Worm (Caenorhabditis elegans) whole organism, young adult: ENCODE data around the gene F46G10.1.
A peak's percentile ranks its signal among the peaks of the same experiment; 100 is the strongest.

Source experiments
- B0261.1 ChIP-seq: sonication (generic microtip); optimal IDR thresholded peaks from 2 replicates; lab custom pipeline; 2016; ENCODE audit warnings: mild to moderate bottlenecking, missing genetic modification characterization, moderate library complexity, missing compliant biosample characterization
- C06A6.2 ChIP-seq: fragments of 200-800 bp; sonication (Bioruptor generic); conservative IDR thresholded peaks from 2 replicates; pipeline ENCODE4 v1.3.6; 2022; ENCODE audit warnings: missing genetic modification characterization, missing compliant biosample characterization
- F52B5.7 ChIP-seq: sonication (generic microtip); optimal IDR thresholded peaks from 2 replicates; lab custom pipeline; 2016; ENCODE audit warnings: mild to moderate bottlenecking, missing genetic modification characterization, missing compliant biosample characterization
- F55B11.4 ChIP-seq: sonication (generic microtip); optimal IDR thresholded peaks from 2 replicates; lab custom pipeline; 2016; ENCODE audit warnings: missing compliant biosample characterization, missing genetic modification characterization, borderline replicate concordance; ENCODE audit not compliant: insufficient read depth
- K11D2.4 ChIP-seq: fragments of 200-800 bp; sonication (Bioruptor generic); IDR thresholded peaks from 2 replicates; pipeline ENCODE4 v1.3.6; 2022; ENCODE audit warnings: missing genetic modification reagents, missing genetic modification characterization, missing compliant biosample characterization
- K12H6.12 ChIP-seq: fragments of 200-800 bp; sonication (Bioruptor generic); optimal IDR thresholded peaks from 2 replicates; lab custom pipeline; 2018; ENCODE audit warnings: mild to moderate bottlenecking, missing genetic modification characterization, missing compliant biosample characterization
- T26A5.8 ChIP-seq: sonication (generic microtip); optimal IDR thresholded peaks from 2 replicates; lab custom pipeline; 2016; ENCODE audit warnings: missing genetic modification characterization, missing compliant biosample characterization
- Y53G8AR.9 ChIP-seq: fragments of 200-800 bp; sonication (Bioruptor generic); conservative IDR thresholded peaks from 2 replicates; pipeline ENCODE4 v1.3.6; 2022; ENCODE audit warnings: missing genetic modification reagents, missing genetic modification characterization, missing compliant biosample characterization
- Y67H2A.10 ChIP-seq: fragments of 200-800 bp; sonication (Bioruptor generic); conservative IDR thresholded peaks from 2 replicates; pipeline ENCODE4 v1.3.6; 2022; ENCODE audit warnings: missing genetic modification reagents, missing genetic modification characterization, missing compliant biosample characterization
- Y79H2A.3 ChIP-seq: fragments of 200-800 bp; sonication (Bioruptor generic); conservative IDR thresholded peaks from 2 replicates; pipeline ENCODE4 v1.3.6; 2022; ENCODE audit warnings: missing genetic modification reagents, missing genetic modification characterization, missing compliant biosample characterization
- Y95B8A.8 ChIP-seq: fragments of 200-800 bp; sonication (Bioruptor generic); IDR thresholded peaks from 2 replicates; pipeline ENCODE4 v1.3.6; 2022; ENCODE audit warnings: missing genetic modification reagents, missing genetic modification characterization, missing compliant biosample characterization
- atf-7 ChIP-seq: sonication (generic microtip); optimal IDR thresholded peaks from 2 replicates; lab custom pipeline; 2017; ENCODE audit warnings: mild to moderate bottlenecking, missing genetic modification characterization, missing compliant biosample characterization
- attf-6 ChIP-seq: fragments of 200-800 bp; sonication (Bioruptor generic); IDR thresholded peaks from 2 replicates; pipeline ENCODE4 v1.3.6; 2022; ENCODE audit warnings: missing genetic modification reagents, missing genetic modification characterization, missing compliant biosample characterization
- ccch-3 ChIP-seq: fragments of 200-800 bp; sonication (Bioruptor generic); optimal IDR thresholded peaks from 2 replicates; lab custom pipeline; 2018; ENCODE audit warnings: mild to moderate bottlenecking, missing genetic modification characterization, missing compliant biosample characterization
- ceh-100 ChIP-seq: fragments of 200-800 bp; sonication (Bioruptor generic); IDR thresholded peaks from 2 replicates; pipeline ENCODE4 v1.3.6; 2022; ENCODE audit warnings: missing genetic modification reagents, missing genetic modification characterization, missing compliant biosample characterization
- ceh-79 ChIP-seq: sonication (generic microtip); optimal IDR thresholded peaks from 2 replicates; lab custom pipeline; 2017; ENCODE audit warnings: mild to moderate bottlenecking, missing genetic modification characterization, missing compliant biosample characterization
- ceh-91 ChIP-seq: fragments of 200-800 bp; sonication (Bioruptor generic); IDR thresholded peaks from 2 replicates; pipeline ENCODE4 v1.3.6; 2022; ENCODE audit warnings: missing genetic modification reagents, missing genetic modification characterization, missing compliant biosample characterization
- die-1 ChIP-seq: sonication (generic microtip); optimal IDR thresholded peaks from 2 replicates; lab custom pipeline; 2016; ENCODE audit warnings: missing genotype, mild to moderate bottlenecking, missing genetic modification characterization, missing compliant biosample characterization
- dpff-1 ChIP-seq: sonication (generic microtip); optimal IDR thresholded peaks from 2 replicates; lab custom pipeline; 2017; ENCODE audit warnings: mild to moderate bottlenecking, missing genetic modification characterization, missing compliant biosample characterization
- efl-1 ChIP-seq: fragments of 150-350 bp; optimal IDR thresholded peaks from 2 replicates; lab custom pipeline; 2014; ENCODE audit warnings: missing biosample characterization, missing genetic modification reagents, missing genetic modification characterization
- egl-44 ChIP-seq: fragments of 200-800 bp; sonication (Bioruptor generic); IDR thresholded peaks from 2 replicates; pipeline ENCODE4 v1.3.6; 2022; ENCODE audit warnings: missing genetic modification reagents, missing genetic modification characterization, missing compliant biosample characterization
- egrh-3 ChIP-seq: fragments of 200-800 bp; sonication (Bioruptor generic); IDR thresholded peaks from 2 replicates; pipeline ENCODE4 v1.3.6; 2022; ENCODE audit warnings: missing genetic modification reagents, missing genetic modification characterization, missing compliant biosample characterization
- ekl-4 ChIP-seq: fragments of 200-800 bp; sonication (Bioruptor generic); IDR thresholded peaks from 2 replicates; pipeline ENCODE4 v1.3.6; 2022; ENCODE audit warnings: missing genetic modification reagents, missing genetic modification characterization, missing compliant biosample characterization
- ets-4 ChIP-seq: fragments of 200-800 bp; sonication (Bioruptor generic); optimal IDR thresholded peaks from 2 replicates; lab custom pipeline; 2018; ENCODE audit warnings: mild to moderate bottlenecking, missing genetic modification characterization, missing compliant biosample characterization
- fkh-3 ChIP-seq: sonication (generic microtip); optimal IDR thresholded peaks from 2 replicates; lab custom pipeline; 2016; ENCODE audit warnings: mild to moderate bottlenecking, missing genetic modification characterization, missing compliant biosample characterization
- hlh-26 ChIP-seq: fragments of 200-800 bp; sonication (Bioruptor generic); conservative IDR thresholded peaks from 2 replicates; pipeline ENCODE4 v1.3.6; 2022; ENCODE audit warnings: missing genetic modification reagents, missing genetic modification characterization, missing compliant biosample characterization
- hmg-1.2 ChIP-seq: fragments of 200-800 bp; sonication (Bioruptor generic); IDR thresholded peaks from 2 replicates; pipeline ENCODE4 v1.3.6; 2022; ENCODE audit warnings: missing genetic modification reagents, missing genetic modification characterization, missing compliant biosample characterization
- hmg-20 ChIP-seq: fragments of 200-800 bp; sonication (Bioruptor generic); IDR thresholded peaks from 2 replicates; pipeline ENCODE4 v1.3.6; 2022; ENCODE audit warnings: missing genetic modification reagents, missing genetic modification characterization, missing compliant biosample characterization
- let-607 ChIP-seq, 2 experiments: fragments of 200-800 bp in 1 of 2; sonication (Bioruptor generic) in 1 of 2; sonication (generic microtip) in 1 of 2; optimal IDR thresholded peaks; 2 replicates each; lab custom pipeline; 2016 to 2018; ENCODE audit warnings: mild to moderate bottlenecking in 2 of 2, missing compliant biosample characterization in 2 of 2, missing genetic modification characterization in 2 of 2, moderate library complexity in 2 of 2, missing genotype in 1 of 2
- lin-54 ChIP-seq: fragments of 200-800 bp; sonication (Bioruptor generic); optimal IDR thresholded peaks from 2 replicates; lab custom pipeline; 2018; ENCODE audit warnings: mild to moderate bottlenecking, missing genetic modification characterization, missing compliant biosample characterization
- lir-1 ChIP-seq: fragments of 200-800 bp; sonication (Bioruptor generic); conservative IDR thresholded peaks from 2 replicates; pipeline ENCODE4 v1.3.6; 2022; ENCODE audit warnings: missing genetic modification reagents, missing genetic modification characterization, missing compliant biosample characterization
- lsy-27 ChIP-seq: sonication (generic microtip); optimal IDR thresholded peaks from 2 replicates; lab custom pipeline; 2017; ENCODE audit warnings: missing genetic modification characterization, mild to moderate bottlenecking, missing compliant biosample characterization, antibody characterized with exemption, missing genotype, borderline replicate concordance; ENCODE audit not compliant: insufficient read depth
- madf-6 ChIP-seq: fragments of 200-800 bp; sonication (Bioruptor generic); IDR thresholded peaks from 2 replicates; pipeline ENCODE4 v1.3.6; 2022; ENCODE audit warnings: missing genetic modification reagents, missing genetic modification characterization, missing compliant biosample characterization
- mcd-1 ChIP-seq: fragments of 200-800 bp; sonication (Bioruptor generic); IDR thresholded peaks from 2 replicates; pipeline ENCODE4 v1.3.6; 2022; ENCODE audit warnings: missing genetic modification reagents, missing genetic modification characterization, missing compliant biosample characterization
- mel-28 ChIP-seq: sonication (generic microtip); optimal IDR thresholded peaks from 2 replicates; lab custom pipeline; 2016; ENCODE audit warnings: borderline replicate concordance, mild to moderate bottlenecking, missing genetic modification characterization, missing compliant biosample characterization
- mes-4 ChIP-seq: sonication (generic microtip); optimal IDR thresholded peaks from 2 replicates; lab custom pipeline; 2016; ENCODE audit warnings: missing genotype, missing genetic modification characterization, missing compliant biosample characterization
- mxl-1 ChIP-seq: sonication (generic microtip); optimal IDR thresholded peaks from 2 replicates; lab custom pipeline; 2016; ENCODE audit warnings: missing genetic modification characterization, missing compliant biosample characterization
- pbrm-1 ChIP-seq: fragments of 200-800 bp; sonication (Bioruptor generic); IDR thresholded peaks from 2 replicates; pipeline ENCODE4 v1.3.6; 2022; ENCODE audit warnings: missing genetic modification reagents, missing genetic modification characterization, missing compliant biosample characterization
- pha-4 ChIP-seq: fragments of 150-350 bp; sonication (generic microtip); optimal IDR thresholded peaks from 2 replicates; lab custom pipeline; 2014; ENCODE audit warnings: missing biosample characterization, missing genetic modification reagents, missing genetic modification characterization
- rcor-1 ChIP-seq: fragments of 200-800 bp; sonication (Bioruptor generic); IDR thresholded peaks from 2 replicates; pipeline ENCODE4 v1.3.6; 2022; ENCODE audit warnings: missing genetic modification reagents, missing genetic modification characterization, missing compliant biosample characterization
- repo-1 ChIP-seq: sonication (generic microtip); optimal IDR thresholded peaks from 2 replicates; lab custom pipeline; 2017; ENCODE audit warnings: mild to moderate bottlenecking, missing genetic modification characterization, missing compliant biosample characterization
- sdz-38 ChIP-seq: sonication (generic microtip); optimal IDR thresholded peaks from 2 replicates; lab custom pipeline; 2016; ENCODE audit warnings: missing genotype, missing genetic modification characterization, missing compliant biosample characterization
- snpc-1.3 ChIP-seq: sonication (generic microtip); optimal IDR thresholded peaks from 2 replicates; lab custom pipeline; 2017; ENCODE audit warnings: missing genetic modification characterization, mild to moderate bottlenecking, missing compliant biosample characterization, antibody characterized with exemption, moderate library complexity, missing genotype, missing genetic modification reagents; ENCODE audit not compliant: insufficient read depth
- snpc-3.4 ChIP-seq: sonication (generic microtip); optimal IDR thresholded peaks from 2 replicates; lab custom pipeline; 2017; ENCODE audit warnings: missing genetic modification characterization, mild to moderate bottlenecking, missing compliant biosample characterization, antibody characterized with exemption, moderate library complexity, missing genotype, missing genetic modification reagents
- sptf-2 ChIP-seq: fragments of 200-800 bp; sonication (Bioruptor generic); optimal IDR thresholded peaks from 2 replicates; lab custom pipeline; 2018; ENCODE audit warnings: mild to moderate bottlenecking, missing genetic modification characterization, missing compliant biosample characterization
- tbp1 ChIP-seq: fragments of 200-800 bp; sonication (Bioruptor generic); optimal IDR thresholded peaks from 2 replicates; lab custom pipeline; 2018; ENCODE audit warnings: mild to moderate bottlenecking, missing genetic modification characterization, missing compliant biosample characterization
- tlf-1 ChIP-seq: fragments of 200-800 bp; sonication (Bioruptor generic); optimal IDR thresholded peaks from 2 replicates; lab custom pipeline; 2018; ENCODE audit warnings: mild to moderate bottlenecking, missing genetic modification characterization, missing compliant biosample characterization
- unc-62 ChIP-seq: fragments of 150-350 bp; optimal IDR thresholded peaks from 2 replicates; lab custom pipeline; 2014; ENCODE audit warnings: missing biosample characterization, missing genetic modification reagents, missing genetic modification characterization

Gene F46G10.1

DNA sequence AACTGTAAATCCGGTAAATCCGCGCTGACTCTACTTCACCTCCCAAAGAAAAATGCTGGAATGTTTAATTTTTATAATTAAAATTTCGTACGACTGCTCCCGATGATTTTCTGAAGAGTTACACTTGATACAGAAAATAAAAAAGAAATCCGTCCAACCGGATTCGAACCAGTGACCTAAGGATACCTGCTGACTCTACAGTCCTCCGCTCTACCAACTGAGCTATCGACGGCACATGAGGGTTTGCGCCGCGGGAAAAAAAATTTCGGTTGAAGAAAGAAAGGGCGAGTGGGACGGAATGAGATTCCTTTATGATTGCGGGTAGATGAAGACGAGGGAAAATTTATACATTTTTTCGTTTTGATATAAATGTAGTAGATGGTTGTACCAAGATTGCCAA is 26.9 kb downstream of the F46G10.1 start (continued):
- TF ChIP-seq tlf-1 (no peak), lir-1 (no peak), mel-28 (tag; lab: Kevin White, UChicago) (no peak), hlh-26 (GFP tag; lab: Robert Waterston, UW) (no peak), lin-54 (GFP tag; lab: Kevin White, UChicago) (no peak), T26A5.8 (tag; lab: Kevin White, UChicago) (no peak), ets-4 (GFP tag; lab: Kevin White, UChicago) (no peak), ceh-79 (tag; lab: Kevin White, UChicago) (no peak), atf-7 (tag; lab: Kevin White, UChicago) (no peak), mxl-1 (tag; lab: Kevin White, UChicago) (no peak), unc-62 (GFP tag; lab: Kevin White, UChicago) (no peak), K12H6.12 (no peak), let-607 (tag; optimal IDR thresholded peaks at IDR 0.05; lab: Kevin White, UChicago) (peak in 1 of 2 experiments; percentile 7), sptf-2 (GFP tag; lab: Kevin White, UChicago) (no peak), ekl-4 (GFP tag; lab: Robert Waterston, UW) (no peak), sdz-38 (tag; lab: Kevin White, UChicago) (no peak), tbp1 (peak; percentile 87), Y67H2A.10 (GFP tag; lab: Robert Waterston, UW) (no peak), Y53G8AR.9 (GFP tag; lab: Robert Waterston, UW) (no peak), lsy-27 (tag; lab: Kevin White, UChicago) (no peak), B0261.1 (tag; lab: Kevin White, UChicago) (peak; percentile 80), hmg-1.2 (GFP tag; lab: Robert Waterston, UW) (peak; percentile 44; the same call in 1 of the 2 replicates), die-1 (tag; lab: Kevin White, UChicago) (peak; percentile 76), attf-6 (GFP tag; lab: Robert Waterston, UW) (peak; percentile 65), F52B5.7 (tag; lab: Kevin White, UChicago) (no peak), Y95B8A.8 (no peak), K11D2.4 (no peak), ceh-100 (GFP tag; lab: Robert Waterston, UW) (no peak), egl-44 (no peak), fkh-3 (no peak), snpc-1.3 (peak; percentile 45), F55B11.4 (tag; lab: Kevin White, UChicago) (no peak), mes-4 (no peak), rcor-1 (GFP tag; lab: Robert Waterston, UW) (no peak), ccch-3 (GFP tag; lab: Kevin White, UChicago) (no peak), snpc-3.4 (tag; lab: Kevin White, UChicago) (peak; percentile 50), repo-1 (no peak), C06A6.2 (GFP tag; lab: Robert Waterston, UW) (no peak), ceh-91 (GFP tag; lab: Robert Waterston, UW) (no peak), efl-1 (GFP tag; lab: Kevin White, UChicago) (no peak), hmg-20 (GFP tag; lab: Robert Waterston, UW) (no peak), pbrm-1 (GFP tag; lab: Robert Waterston, UW) (peak; percentile 62; the same call in 1 of the 2 replicates), dpff-1 (tag; lab: Kevin White, UChicago) (no peak), mcd-1 (GFP tag; lab: Robert Waterston, UW) (no peak), Y79H2A.3 (GFP tag; lab: Robert Waterston, UW) (no peak), egrh-3 (GFP tag; lab: Robert Waterston, UW) (no peak), pha-4 (no peak), madf-6 (GFP tag; lab: Robert Waterston, UW) (peak; percentile 19; the same call in 1 of the 2 replicates)
